Worm (Caenorhabditis elegans) whole organism, L1 larva: ENCODE measurements around the gene rpoa-1.

Experiments
- hpl-2 ChIP-seq: fragments of 150-350 bp; optimal IDR thresholded peaks from 2 replicates; lab custom pipeline; 2014; ENCODE audit warnings: missing biosample characterization, missing genetic modification reagents, missing genetic modification characterization
- mep-1 ChIP-seq: fragments of 150-350 bp; optimal IDR thresholded peaks from 2 replicates; lab custom pipeline; 2014; ENCODE audit warnings: missing biosample characterization, missing genetic modification characterization
- snpc-4 ChIP-seq: fragments of 150-350 bp; optimal IDR thresholded peaks from 2 replicates; lab custom pipeline; 2014; ENCODE audit warnings: missing biosample characterization, missing genetic modification characterization
- tbx-2 ChIP-seq: sonication (generic microtip); optimal IDR thresholded peaks from 2 replicates; lab custom pipeline; 2016; ENCODE audit warnings: missing genetic modification characterization, missing compliant biosample characterization

- TF ChIP-seq hpl-2 (GFP tag; lab: Kevin White, UChicago): no peak
- no peak for TF ChIP-seq tbx-2 (tag; lab: Kevin White, UChicago)
- no peak for TF ChIP-seq mep-1
- TF ChIP-seq snpc-4 (tag; lab: Kevin White, UChicago): no peak
Observed at ce11 chrII:13648230-13648629, 46.4 kb downstream of the rpoa-1 start, which contains the start of gene fbxa-169.
